Worm (Caenorhabditis elegans) whole organism, L3 larva: Measurements from ENCODE around the gene hlh-29.
"Not testable (repeated sequence)": the region's sequence is repeated elsewhere in the genome, so short reads cannot be mapped to it uniquely, and the experiment has no call there.

ENCODE experiments used
- R02D3.7 ChIP-seq: fragments of 150-350 bp; optimal IDR thresholded peaks from 2 replicates; lab custom pipeline; 2014; ENCODE audit warnings: missing biosample characterization, missing genetic modification characterization
- aly-2 ChIP-seq: fragments of 150-350 bp; optimal IDR thresholded peaks from 2 replicates; lab custom pipeline; 2014; ENCODE audit warnings: missing biosample characterization, missing genetic modification characterization
- ama-1 ChIP-seq: fragments of 150-350 bp; optimal IDR thresholded peaks from 2 replicates; lab custom pipeline; 2018
- ceh-16 ChIP-seq: sonication (generic microtip); optimal IDR thresholded peaks from 2 replicates; lab custom pipeline; 2017; ENCODE audit warnings: missing biosample characterization, missing genetic modification characterization
- ceh-28 ChIP-seq: fragments of 150-350 bp; optimal IDR thresholded peaks from 2 replicates; lab custom pipeline; 2014; ENCODE audit warnings: missing biosample characterization, missing genetic modification reagents, missing genetic modification characterization
- ceh-82 ChIP-seq: fragments of 150-350 bp; optimal IDR thresholded peaks from 2 replicates; lab custom pipeline; 2014; ENCODE audit warnings: missing biosample characterization, missing genetic modification characterization
- ceh-9 ChIP-seq: sonication (generic microtip); optimal IDR thresholded peaks from 2 replicates; lab custom pipeline; 2018; ENCODE audit warnings: missing biosample characterization, missing genetic modification characterization
- daf-12 ChIP-seq: fragments of 150-350 bp; optimal IDR thresholded peaks from 2 replicates; lab custom pipeline; 2014; ENCODE audit warnings: missing biosample characterization, missing genetic modification reagents, missing genetic modification characterization
- egl-27 ChIP-seq: sonication (generic microtip); optimal IDR thresholded peaks from 4 replicates; lab custom pipeline; 2017; ENCODE audit warnings: missing biosample characterization, missing genetic modification reagents, missing genetic modification characterization
- elt-1 ChIP-seq: fragments of 150-350 bp; optimal IDR thresholded peaks from 2 replicates; lab custom pipeline; 2014; ENCODE audit warnings: missing biosample characterization, missing genetic modification characterization
- elt-2 ChIP-seq: sonication (generic microtip); optimal IDR thresholded peaks from 2 replicates; lab custom pipeline; 2016; ENCODE audit warnings: missing genetic modification reagents, mild to moderate bottlenecking, missing genetic modification characterization, missing compliant biosample characterization
- elt-3 ChIP-seq, 3 experiments: fragments of 150-350 bp in 1 of 3; sonication (generic microtip) in 2 of 3; optimal IDR thresholded peaks; 2 replicates in 2 of 3; 4 replicates in 1 of 3; lab custom pipeline; 2014 to 2017; ENCODE audit warnings: missing biosample characterization in 3 of 3, missing genetic modification characterization in 3 of 3
- fkh-10 ChIP-seq: sonication (generic microtip); optimal IDR thresholded peaks from 2 replicates; lab custom pipeline; 2017; ENCODE audit warnings: missing biosample characterization, missing genetic modification reagents, missing genetic modification characterization
- hmg-11 ChIP-seq: sonication (generic microtip); optimal IDR thresholded peaks from 2 replicates; lab custom pipeline; 2016; ENCODE audit warnings: missing genetic modification characterization, missing compliant biosample characterization
- jun-1 ChIP-seq: fragments of 150-350 bp; optimal IDR thresholded peaks from 2 replicates; lab custom pipeline; 2014; ENCODE audit warnings: missing biosample characterization, missing genetic modification reagents, missing genetic modification characterization
- lin-15B ChIP-seq: fragments of 150-350 bp; optimal IDR thresholded peaks from 2 replicates; lab custom pipeline; 2014; ENCODE audit warnings: missing biosample characterization, missing genetic modification characterization
- lin-39 ChIP-seq: fragments of 150-350 bp; optimal IDR thresholded peaks from 2 replicates; lab custom pipeline; 2018; ENCODE audit warnings: missing biosample characterization, missing genetic modification reagents, missing genetic modification characterization
- lsy-12 ChIP-seq: sonication (generic microtip); optimal IDR thresholded peaks from 2 replicates; lab custom pipeline; 2016; ENCODE audit warnings: mild to moderate bottlenecking, missing genetic modification characterization, missing compliant biosample characterization
- mdl-1 ChIP-seq: fragments of 150-350 bp; optimal IDR thresholded peaks from 2 replicates; lab custom pipeline; 2014; ENCODE audit warnings: missing biosample characterization, missing genetic modification characterization
- mml-1 ChIP-seq: fragments of 150-350 bp; sonication (generic microtip); optimal IDR thresholded peaks from 3 replicates; lab custom pipeline; 2014; ENCODE audit warnings: missing biosample characterization, missing genetic modification characterization
- nfya-1 ChIP-seq: sonication (generic microtip); optimal IDR thresholded peaks from 2 replicates; lab custom pipeline; 2017; ENCODE audit warnings: missing genetic modification characterization, mild to moderate bottlenecking, missing compliant biosample characterization, antibody characterized with exemption, moderate library complexity; ENCODE audit not compliant: insufficient read depth
- nhr-11 ChIP-seq: fragments of 150-350 bp; optimal IDR thresholded peaks from 2 replicates; lab custom pipeline; 2014; ENCODE audit warnings: missing biosample characterization, missing genetic modification characterization
- nhr-23 ChIP-seq: fragments of 150-350 bp; optimal IDR thresholded peaks from 2 replicates; lab custom pipeline; 2014; ENCODE audit warnings: missing biosample characterization, missing genetic modification reagents, missing genetic modification characterization
- nhr-237 ChIP-seq: fragments of 150-350 bp; optimal IDR thresholded peaks from 2 replicates; lab custom pipeline; 2014; ENCODE audit warnings: missing biosample characterization, missing genetic modification characterization
- nhr-25 ChIP-seq: sonication (generic microtip); optimal IDR thresholded peaks from 2 replicates; lab custom pipeline; 2017; ENCODE audit warnings: missing biosample characterization, missing genetic modification characterization
- nhr-43 ChIP-seq: sonication (generic microtip); optimal IDR thresholded peaks from 2 replicates; lab custom pipeline; 2016; ENCODE audit warnings: mild to moderate bottlenecking, missing genetic modification characterization, missing compliant biosample characterization; ENCODE audit not compliant: poor library complexity, severe bottlenecking
- nhr-76 ChIP-seq: fragments of 150-350 bp; sonication (generic microtip); optimal IDR thresholded peaks from 5 replicates; lab custom pipeline; 2014; ENCODE audit warnings: missing biosample characterization, missing genetic modification characterization
- nhr-77 ChIP-seq: fragments of 150-350 bp; optimal IDR thresholded peaks from 2 replicates; lab custom pipeline; 2014; ENCODE audit warnings: missing biosample characterization, missing genetic modification characterization
- pha-4 ChIP-seq: fragments of 150-350 bp; optimal IDR thresholded peaks from 2 replicates; lab custom pipeline; 2014; ENCODE audit warnings: missing biosample characterization, missing genetic modification reagents, missing genetic modification characterization
- pqm-1 ChIP-seq: fragments of 150-350 bp; optimal IDR thresholded peaks from 2 replicates; lab custom pipeline; 2017; ENCODE audit warnings: missing biosample characterization, missing genetic modification characterization, inconsistent platforms
- sea-2 ChIP-seq: fragments of 150-350 bp; sonication (generic microtip); optimal IDR thresholded peaks from 4 replicates; lab custom pipeline; 2014; ENCODE audit warnings: missing biosample characterization, missing genetic modification reagents, missing genetic modification characterization
- skn-1 ChIP-seq: fragments of 150-350 bp; optimal IDR thresholded peaks from 2 replicates; lab custom pipeline; 2014; ENCODE audit warnings: missing biosample characterization, missing genetic modification characterization
- snpc-4 ChIP-seq: fragments of 150-350 bp; optimal IDR thresholded peaks from 2 replicates; lab custom pipeline; 2014; ENCODE audit warnings: missing biosample characterization, missing genetic modification characterization
- tbx-2 ChIP-seq: sonication (generic microtip); optimal IDR thresholded peaks from 2 replicates; lab custom pipeline; 2016; ENCODE audit warnings: mild to moderate bottlenecking, missing genetic modification characterization, missing compliant biosample characterization
- unc-62 ChIP-seq: fragments of 150-350 bp; sonication (generic microtip); optimal IDR thresholded peaks from 4 replicates; lab custom pipeline; 2014; ENCODE audit warnings: missing biosample characterization, missing genetic modification reagents, missing genetic modification characterization
- zag-1 ChIP-seq: fragments of 150-350 bp; optimal IDR thresholded peaks from 2 replicates; lab custom pipeline; 2014; ENCODE audit warnings: missing biosample characterization, missing genetic modification characterization
- ztf-11 ChIP-seq: fragments of 150-350 bp; optimal IDR thresholded peaks from 2 replicates; lab custom pipeline; 2014; ENCODE audit warnings: missing biosample characterization, missing genetic modification characterization

The hlh-29 gene

ce11 chrX:17562195-17562594 lies 13.8 kb upstream of the hlh-29 start:
- no peak for TF ChIP-seq nhr-237 (tag; lab: Kevin White, UChicago)
- peak; percentile 82 for TF ChIP-seq pha-4 (tag; lab: Kevin White, UChicago)
- no peak for TF ChIP-seq elt-2 (tag; lab: Kevin White, UChicago)
- TF ChIP-seq nhr-76 (tag; lab: Kevin White, UChicago): no peak
- TF ChIP-seq daf-12 (tag; lab: Kevin White, UChicago): no peak
- no peak for TF ChIP-seq nhr-11 (tag; lab: Kevin White, UChicago)
- TF ChIP-seq hmg-11 (tag; lab: Kevin White, UChicago): peak; percentile 2
- peak; percentile 61 for TF ChIP-seq nhr-25 (tag; lab: Kevin White, UChicago)

- TF ChIP-seq ceh-16: no peak
- no peak for TF ChIP-seq nfya-1
- no peak for TF ChIP-seq lsy-12 (tag; lab: Kevin White, UChicago)
- TF ChIP-seq egl-27 (tag; lab: Kevin White, UChicago): no peak
- no peak for TF ChIP-seq aly-2
- TF ChIP-seq lin-39 (tag; lab: Kevin White, UChicago): no peak
- TF ChIP-seq R02D3.7: no peak
- TF ChIP-seq jun-1 (tag; lab: Kevin White, UChicago): no peak
- no peak for TF ChIP-seq lin-15B (tag; lab: Kevin White, UChicago)
- TF ChIP-seq ceh-9: no peak
- TF ChIP-seq ztf-11 (tag; lab: Kevin White, UChicago): no peak
- TF ChIP-seq nhr-237 (tag; lab: Kevin White, UChicago): no peak
- no peak for TF ChIP-seq nhr-11 (tag; lab: Kevin White, UChicago)
- TF ChIP-seq elt-1 (tag; lab: Kevin White, UChicago): no peak
- no peak for TF ChIP-seq nhr-76 (tag; lab: Kevin White, UChicago)
- no peak for TF ChIP-seq mml-1 (tag; lab: Kevin White, UChicago)
- TF ChIP-seq pqm-1 (tag; lab: Kevin White, UChicago): no peak
- TF ChIP-seq ceh-28: no peak
- no peak for TF ChIP-seq mdl-1 (tag; lab: Kevin White, UChicago)
- TF ChIP-seq unc-62 (GFP tag; lab: Kevin White, UChicago): no peak
These were observed 5.3 kb upstream of the hlh-29 start for ce11 chrX:17553772-17554171.

ce11 chrX:17550755-17551154 lies 2.3 kb upstream of the hlh-29 start, which contains the start of gene hlh-28:
Gene hlh-28 (plus strand): TSS chrX:17551055.
- not testable (repeated sequence) for TF ChIP-seq elt-3 (tag; optimal IDR thresholded peaks at IDR 0.05; lab: Kevin White, UChicago); R02D3.7; skn-1

ce11 chrX:17545498-17545897 lies 2.9 kb downstream of the hlh-29 start:
- TF ChIP-seq pha-4 (tag; lab: Kevin White, UChicago) (peak; percentile 30), ceh-28 (peak; percentile 67), skn-1 (peak; percentile 8), tbx-2 (tag; lab: Kevin White, UChicago) (peak; percentile 70), nhr-43 (tag; lab: Kevin White, UChicago) (peak; percentile 53), ama-1 (lab: Kevin White, UChicago) (no peak), nfya-1 (peak; percentile 13), mdl-1 (tag; lab: Kevin White, UChicago) (no peak), lsy-12 (tag; lab: Kevin White, UChicago) (peak; percentile 57), hmg-11 (tag; lab: Kevin White, UChicago) (peak; percentile 75), elt-2 (tag; lab: Kevin White, UChicago) (peak; percentile 12), sea-2 (GFP tag; lab: Kevin White, UChicago) (no peak), mml-1 (tag; lab: Kevin White, UChicago) (no peak)

- TF ChIP-seq ceh-82 (peak; percentile 76), aly-2 (no peak), nhr-23 (tag; lab: Kevin White, UChicago) (peak; percentile 69), nfya-1 (peak; percentile 68), fkh-10 (peak; percentile 24), elt-2 (tag; lab: Kevin White, UChicago) (peak; percentile 55), nhr-76 (tag; lab: Kevin White, UChicago) (no peak), zag-1 (tag; lab: Kevin White, UChicago) (no peak), lsy-12 (tag; lab: Kevin White, UChicago) (peak; percentile 82), lin-39 (tag; lab: Kevin White, UChicago) (peak; percentile 37), egl-27 (tag; lab: Kevin White, UChicago) (no peak), nhr-237 (tag; lab: Kevin White, UChicago) (peak; percentile 20), pha-4 (tag; lab: Kevin White, UChicago) (peak; percentile 67), skn-1 (peak; percentile 43), nhr-25 (tag; lab: Kevin White, UChicago) (peak; percentile 55), nhr-77 (tag; lab: Kevin White, UChicago) (peak; percentile 90), tbx-2 (tag; lab: Kevin White, UChicago) (peak; percentile 95), R02D3.7 (peak; percentile 65), snpc-4 (tag; lab: Kevin White, UChicago) (peak; percentile 48), pqm-1 (tag; lab: Kevin White, UChicago) (no peak), hmg-11 (tag; lab: Kevin White, UChicago) (peak; percentile 88), nhr-43 (tag; lab: Kevin White, UChicago) (peak; percentile 90), ceh-28 (peak; percentile 88)
These were observed 4.0 kb downstream of the hlh-29 start for ce11 chrX:17544349-17544936.
